Worm (Caenorhabditis elegans) whole organism, midembryonic: ENCODE data around the gene C16C4.17.

Experiments used
- cog-1 ChIP-seq: sonication (generic microtip); optimal IDR thresholded peaks from 2 replicates; lab custom pipeline; 2016; ENCODE audit warnings: missing genetic modification characterization, missing compliant biosample characterization
- flt-1 ChIP-seq: fragments of 200-800 bp; sonication (Bioruptor generic); IDR thresholded peaks from 2 replicates; pipeline ENCODE4 v1.3.6; 2022; ENCODE audit warnings: missing genetic modification characterization, missing compliant biosample characterization
- klf-2 ChIP-seq: fragments of 200-800 bp; sonication (Bioruptor generic); conservative IDR thresholded peaks from 2 replicates; pipeline ENCODE4 v1.3.6; 2022; ENCODE audit warnings: missing genetic modification reagents, missing genetic modification characterization, missing compliant biosample characterization
- ztf-23 ChIP-seq: fragments of 200-800 bp; sonication (Bioruptor generic); IDR thresholded peaks from 2 replicates; pipeline ENCODE4 v1.3.6; 2022; ENCODE audit warnings: missing genetic modification reagents, missing genetic modification characterization, missing compliant biosample characterization

DNA sequence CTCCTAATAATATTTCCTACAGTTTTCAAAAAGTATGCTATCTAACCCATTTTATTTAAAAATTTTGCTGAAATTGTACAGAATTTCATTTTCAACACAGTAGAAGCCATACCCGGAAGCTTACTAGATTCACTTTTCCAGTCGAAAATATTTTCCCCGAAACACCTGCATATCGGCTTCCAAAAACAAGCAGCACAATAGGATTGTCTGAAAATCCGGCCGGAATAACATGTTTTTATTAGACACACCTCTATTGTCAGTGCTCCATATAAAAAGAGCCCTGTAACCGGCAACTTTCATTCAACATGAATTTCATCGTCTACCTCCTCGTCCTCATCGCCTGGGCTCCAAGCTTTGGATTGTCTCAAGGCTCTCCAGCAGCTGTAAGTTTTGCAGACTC, 11.9 kb upstream of the C16C4.17 start, which contains the start of gene C52E2.2:
- TF ChIP-seq klf-2 (GFP tag; lab: Robert Waterston, UW) (no peak), flt-1 (GFP tag; lab: Robert Waterston, UW) (no peak), ztf-23 (GFP tag; lab: Robert Waterston, UW) (no peak), cog-1 (tag; lab: Kevin White, UChicago) (no peak)
